Worm (Caenorhabditis elegans): Measurements from ENCODE around the gene Y26G10.6.

Y26G10.6 gene

ce11 chrV:17699659-17700058 is at the start of gene Y26G10.6:
Gene Y26G10.6 (plus strand): TSS chrV:17699959.
- no peak for TF ChIP-seq madf-3 (GFP tag; IDR thresholded peaks at IDR 0.05)
- TF ChIP-seq attf-3 (GFP tag; conservative IDR thresholded peaks at IDR 0.05), result no peak
- no peak for TF ChIP-seq lin-35 (GFP tag; optimal IDR thresholded peaks at IDR 0.05)
- no peak for TF ChIP-seq ztf-3 (GFP tag; optimal IDR thresholded peaks at IDR 0.05)
- TF ChIP-seq nhr-179 (tag; optimal IDR thresholded peaks at IDR 0.05), result no peak
- no peak for TF ChIP-seq hlh-26 (GFP tag; conservative IDR thresholded peaks at IDR 0.05)
- no peak for TF ChIP-seq egl-44 (GFP tag; IDR thresholded peaks at IDR 0.05)
- TF ChIP-seq snpc-4 (GFP tag; optimal IDR thresholded peaks at IDR 0.05), result no peak
- no peak for TF ChIP-seq snpc-4 (tag; optimal IDR thresholded peaks at IDR 0.05)
- no peak for TF ChIP-seq chd-7 (tag; optimal IDR thresholded peaks at IDR 0.05)

ce11 chrV:17650427-17650826 is 49.3 kb upstream of the Y26G10.6 start, which contains the start of gene fbxa-192:
Gene fbxa-192 (minus strand): TSS chrV:17650527.
- TF ChIP-seq cebp-1 (GFP tag; IDR thresholded peaks at IDR 0.05) (no peak), cebp-1 (tag; optimal IDR thresholded peaks at IDR 0.05) (no peak), dpl-1 (GFP tag; optimal IDR thresholded peaks at IDR 0.05) (no peak), mel-28 (tag; optimal IDR thresholded peaks at IDR 0.05; ENCODE audit: borderline replicate concordance) (no peak), snpc-3.4 (tag; optimal IDR thresholded peaks at IDR 0.05) (no peak), rec-8 (tag; optimal IDR thresholded peaks at IDR 0.05) (no peak), ztf-3 (GFP tag; optimal IDR thresholded peaks at IDR 0.05) (no peak), ztf-6 (GFP tag; IDR thresholded peaks at IDR 0.05) (no peak), mxl-1 (tag; optimal IDR thresholded peaks at IDR 0.05) (no peak), madf-3 (GFP tag; IDR thresholded peaks at IDR 0.05) (no peak), ceh-27 (GFP tag; optimal IDR thresholded peaks at IDR 0.05) (no peak), sdz-38 (tag; optimal IDR thresholded peaks at IDR 0.05) (no peak), Y53G8AR.9 (GFP tag; conservative IDR thresholded peaks at IDR 0.05) (no peak), Y67H2A.10 (GFP tag; conservative IDR thresholded peaks at IDR 0.05) (no peak), Y56A3A.18 (GFP tag; IDR thresholded peaks at IDR 0.05) (no peak), ztf-18 (tag; optimal IDR thresholded peaks at IDR 0.05) (no peak), madf-8 (GFP tag; conservative IDR thresholded peaks at IDR 0.05) (no peak), ceh-40 (GFP tag; IDR thresholded peaks at IDR 0.05) (no peak), nfya-1 (tag; optimal IDR thresholded peaks at IDR 0.05; ENCODE audit: borderline replicate concordance, insufficient read depth) (no peak)

DNA sequence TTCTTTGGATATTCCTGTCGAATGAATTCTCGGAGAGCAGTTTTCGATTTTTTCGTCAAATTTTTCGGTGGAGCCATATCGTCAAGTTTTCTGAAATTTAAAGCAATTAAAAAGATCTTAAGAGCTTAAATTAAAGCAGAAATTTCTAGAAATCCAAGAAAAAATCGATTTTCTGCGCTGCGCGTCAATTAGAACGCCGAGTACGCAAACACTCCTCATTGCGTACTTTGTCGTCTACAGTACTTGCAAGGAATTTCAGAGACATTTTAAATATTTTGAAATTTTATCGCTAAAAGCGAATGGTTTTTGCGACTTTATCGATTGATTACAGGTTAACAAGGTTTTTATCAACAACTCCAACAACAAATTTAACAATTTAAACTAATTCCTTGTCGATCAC is 44.6 kb upstream of the Y26G10.6 start:
- TF ChIP-seq hsf-1 (GFP tag; IDR thresholded peaks at IDR 0.05) (0 out of 2 replicates have a peak, but pooled peaks have one; percentile 25), ccch-3 (GFP tag; optimal IDR thresholded peaks at IDR 0.05) (no peak), attf-3 (GFP tag; conservative IDR thresholded peaks at IDR 0.05) (no peak), D2030.7 (GFP tag; IDR thresholded peaks at IDR 0.05) (peak; percentile 48; the same call in 1 of the 2 replicates), F39B2.1 (GFP tag; IDR thresholded peaks at IDR 0.05) (no peak), hlh-12 (tag; optimal IDR thresholded peaks at IDR 0.05) (no peak), snpc-3.4 (tag; optimal IDR thresholded peaks at IDR 0.05) (no peak), tbp1 (GFP tag; optimal IDR thresholded peaks at IDR 0.05) (no peak), cebp-1 (GFP tag; IDR thresholded peaks at IDR 0.05) (no peak), cebp-1 (tag; optimal IDR thresholded peaks at IDR 0.05) (no peak), atf-7 (tag; optimal IDR thresholded peaks at IDR 0.05) (no peak), nhr-120 (GFP tag; IDR thresholded peaks at IDR 0.05) (no peak), ztf-22 (GFP tag; optimal IDR thresholded peaks at IDR 0.05) (no peak), madf-6 (GFP tag; IDR thresholded peaks at IDR 0.05) (peak; percentile 64), hmg-20 (GFP tag; IDR thresholded peaks at IDR 0.05) (no peak), ztf-18 (tag; optimal IDR thresholded peaks at IDR 0.05) (no peak), F57C9.4 (tag; optimal IDR thresholded peaks at IDR 0.05) (no peak), mcd-1 (GFP tag; IDR thresholded peaks at IDR 0.05) (no peak), ZK185.1 (tag; optimal IDR thresholded peaks at IDR 0.05; ENCODE audit: poor library complexity, severe bottlenecking) (no peak), ceh-79 (tag; optimal IDR thresholded peaks at IDR 0.05) (no peak), T07F8.4 (tag; optimal IDR thresholded peaks at IDR 0.05) (no peak), nhr-80 (tag; optimal IDR thresholded peaks at IDR 0.05) (no peak), madf-10 (tag; optimal IDR thresholded peaks at IDR 0.05) (no peak), him-1 (tag; optimal IDR thresholded peaks at IDR 0.05) (no peak), nfya-1 (tag; optimal IDR thresholded peaks at IDR 0.05; ENCODE audit: borderline replicate concordance, insufficient read depth) (no peak), snpc-4 (GFP tag; optimal IDR thresholded peaks at IDR 0.05) (no peak), snpc-4 (tag; optimal IDR thresholded peaks at IDR 0.05) (no peak)
